Fruit fly (Drosophila melanogaster) whole organism, embryonic: ENCODE measurements around the gene Taf8.

Source experiments
- CG10366 ChIP-seq: fragments of 200-800 bp; sonication (Bioruptor generic); IDR thresholded peaks from 2 replicates; pipeline ENCODE4 v1.3.6; 2022; ENCODE audit warnings: missing biosample characterization, missing genetic modification characterization
- CG14014 ChIP-seq: fragments of 200-800 bp; sonication (Bioruptor generic); IDR thresholded peaks from 2 replicates; pipeline ENCODE4 v1.3.6; 2022; ENCODE audit warnings: missing biosample characterization, missing genetic modification characterization
- CG14667 ChIP-seq: fragments of 200-800 bp; sonication (Bioruptor generic); IDR thresholded peaks from 2 replicates; pipeline ENCODE4 v1.3.6; 2022; ENCODE audit warnings: missing biosample characterization, missing genetic modification characterization
- CG1603 ChIP-seq: fragments of 200-800 bp; sonication (Bioruptor generic); optimal IDR thresholded peaks from 2 replicates; lab custom pipeline; 2019; ENCODE audit warnings: missing biosample characterization, mild to moderate bottlenecking, missing genetic modification characterization, moderate library complexity
- CG18619 ChIP-seq: fragments of 200-800 bp; sonication (Bioruptor generic); optimal IDR thresholded peaks from 3 replicates; lab custom pipeline; 2017; ENCODE audit warnings: missing biosample characterization, mild to moderate bottlenecking, missing genetic modification characterization
- CG18764 ChIP-seq: fragments of 200-800 bp; sonication (Bioruptor generic); optimal IDR thresholded peaks from 3 replicates; lab custom pipeline; 2016; ENCODE audit warnings: missing biosample characterization, missing genetic modification characterization
- CG2116 ChIP-seq: fragments of 200-800 bp; sonication (Bioruptor generic); optimal IDR thresholded peaks from 3 replicates; lab custom pipeline; 2018; ENCODE audit warnings: missing biosample characterization, mild to moderate bottlenecking, missing genetic modification characterization
- CG2129 ChIP-seq: fragments of 200-800 bp; sonication (Bioruptor generic); IDR thresholded peaks from 2 replicates; pipeline ENCODE4 v1.3.6; 2022; ENCODE audit warnings: missing biosample characterization, missing genetic modification characterization; ENCODE audit not compliant: partially characterized antibody
- CG30020 ChIP-seq: fragments of 200-800 bp; optimal IDR thresholded peaks from 2 replicates; lab custom pipeline; 2019; ENCODE audit warnings: missing biosample characterization, mild to moderate bottlenecking, missing genetic modification characterization, moderate library complexity
- CG33557 ChIP-seq: fragments of 200-800 bp; sonication (Bioruptor generic); optimal IDR thresholded peaks from 2 replicates; lab custom pipeline; 2019; ENCODE audit warnings: missing biosample characterization, mild to moderate bottlenecking, missing genetic modification characterization, moderate library complexity
- CG34224 ChIP-seq: fragments of 200-800 bp; sonication (Bioruptor generic); IDR thresholded peaks from 3 replicates; pipeline ENCODE4 v1.3.6; 2022; ENCODE audit warnings: missing biosample characterization, missing genetic modification characterization; ENCODE audit not compliant: partially characterized antibody
- CG42726 ChIP-seq: fragments of 200-800 bp; sonication (Bioruptor generic); IDR thresholded peaks from 2 replicates; pipeline ENCODE4 v1.3.6; 2022; ENCODE audit warnings: missing biosample characterization, missing genetic modification characterization; ENCODE audit not compliant: partially characterized antibody
- CG4617 ChIP-seq: fragments of 200-800 bp; sonication (Bioruptor generic); optimal IDR thresholded peaks from 3 replicates; lab custom pipeline; 2016; ENCODE audit warnings: missing biosample characterization, missing genetic modification characterization, borderline replicate concordance
- CG6654 ChIP-seq: fragments of 200-800 bp; sonication (Bioruptor generic); optimal IDR thresholded peaks from 2 replicates; lab custom pipeline; 2017; ENCODE audit warnings: missing biosample characterization, mild to moderate bottlenecking, missing genetic modification characterization
- CG7271 ChIP-seq: fragments of 200-800 bp; sonication (Bioruptor generic); optimal IDR thresholded peaks from 2 replicates; lab custom pipeline; 2018; ENCODE audit warnings: missing biosample characterization, mild to moderate bottlenecking, missing genetic modification characterization, moderate library complexity
- CG7963 ChIP-seq: fragments of 200-800 bp; sonication (Bioruptor generic); IDR thresholded peaks from 3 replicates; pipeline ENCODE4 v1.3.6; 2022; ENCODE audit warnings: missing biosample characterization, missing genetic modification characterization; ENCODE audit not compliant: partially characterized antibody
- CG8290 ChIP-seq, 3 experiments: fragments of 200-800 bp; sonication (Bioruptor generic); optimal IDR thresholded peaks; 2 replicates each; lab custom pipeline; 2016 to 2019; ENCODE audit warnings: missing biosample characterization in 3 of 3, missing genetic modification characterization in 3 of 3, mild to moderate bottlenecking in 2 of 3, moderate library complexity in 1 of 3
- CG9609 ChIP-seq: fragments of 200-800 bp; sonication (Bioruptor generic); optimal IDR thresholded peaks from 3 replicates; lab custom pipeline; 2016; ENCODE audit warnings: missing biosample characterization, missing genetic modification characterization
- CG9817 ChIP-seq: fragments of 200-800 bp; sonication (Bioruptor generic); optimal IDR thresholded peaks from 2 replicates; lab custom pipeline; 2018; ENCODE audit warnings: missing biosample characterization, mild to moderate bottlenecking, missing genetic modification characterization, moderate library complexity
- D ChIP-seq, 2 experiments: fragments of 200-800 bp in 1 of 2; fragments of >200 bp in 1 of 2; sonication (Bioruptor generic) in 1 of 2; optimal IDR thresholded peaks; 2 replicates in 1 of 2; 3 replicates in 1 of 2; lab custom pipeline; 2017; ENCODE audit warnings: mild to moderate bottlenecking in 1 of 2, missing biosample characterization in 1 of 2, missing genetic modification characterization in 1 of 2, missing genetic modification reagents in 1 of 2
- Dbx ChIP-seq: fragments of 200-800 bp; sonication (Bioruptor generic); IDR thresholded peaks from 3 replicates; pipeline ENCODE4 v1.3.6; 2022; ENCODE audit warnings: missing biosample characterization, missing genetic modification characterization
- Dll ChIP-seq: fragments of 200-800 bp; sonication (Bioruptor generic); IDR thresholded peaks from 4 replicates; pipeline ENCODE4 v1.3.6; 2022; ENCODE audit warnings: missing biosample characterization, missing genetic modification characterization; ENCODE audit not compliant: partially characterized antibody
- Dref ChIP-seq: fragments of 200-800 bp; sonication (Bioruptor generic); IDR thresholded peaks from 2 replicates; pipeline ENCODE4 v1.3.6; 2022; ENCODE audit warnings: missing biosample characterization, missing genetic modification characterization
- Hmr ChIP-seq: fragments of 200-800 bp; sonication (Bioruptor generic); optimal IDR thresholded peaks from 3 replicates; lab custom pipeline; 2017; ENCODE audit warnings: mild to moderate bottlenecking, missing biosample characterization, missing genetic modification reagents, missing genetic modification characterization
- Hr51 ChIP-seq, 2 experiments: fragments of 200-800 bp; sonication (Bioruptor generic); optimal IDR thresholded peaks; 2 replicates in 1 of 2; 3 replicates in 1 of 2; lab custom pipeline; 2016 to 2018; ENCODE audit warnings: missing biosample characterization in 2 of 2, missing genetic modification characterization in 2 of 2, mild to moderate bottlenecking in 1 of 2, moderate library complexity in 1 of 2
- Nf-YA ChIP-seq: fragments of 200-800 bp; sonication (Bioruptor generic); IDR thresholded peaks from 2 replicates; pipeline ENCODE4 v1.3.6; 2022; ENCODE audit warnings: missing biosample characterization, missing genetic modification characterization
- bbx ChIP-seq: fragments of 200-800 bp; sonication (Bioruptor generic); IDR thresholded peaks from 2 replicates; pipeline ENCODE4 v1.3.6; 2022; ENCODE audit warnings: missing biosample characterization, missing genetic modification characterization; ENCODE audit not compliant: partially characterized antibody
- br ChIP-seq: fragments of >200 bp; optimal IDR thresholded peaks from 2 replicates; lab custom pipeline; 2017
- cato ChIP-seq: fragments of 200-800 bp; sonication (Bioruptor generic); optimal IDR thresholded peaks from 2 replicates; lab custom pipeline; 2016; ENCODE audit warnings: missing biosample characterization, missing genetic modification characterization, borderline replicate concordance
- chif ChIP-seq, 2 experiments: fragments of 200-800 bp; sonication (Bioruptor generic); optimal IDR thresholded peaks; 3 replicates each; lab custom pipeline; 2016; ENCODE audit warnings: missing biosample characterization in 2 of 2, missing genetic modification characterization in 2 of 2
- chinmo ChIP-seq: fragments of 200-800 bp; sonication (Bioruptor generic); IDR thresholded peaks from 4 replicates; pipeline ENCODE4 v1.3.6; 2022; ENCODE audit warnings: missing biosample characterization, missing genetic modification characterization; ENCODE audit not compliant: partially characterized antibody
- chn ChIP-seq: fragments of 200-800 bp; sonication (Bioruptor generic); optimal IDR thresholded peaks from 2 replicates; lab custom pipeline; 2016; ENCODE audit warnings: missing biosample characterization, missing genetic modification characterization
- ci ChIP-seq: fragments of 200-800 bp; sonication (Bioruptor generic); IDR thresholded peaks from 3 replicates; pipeline ENCODE4 v1.3.6; 2022; ENCODE audit warnings: missing biosample characterization, missing genetic modification characterization
- disco-r ChIP-seq: fragments of 200-800 bp; sonication (Bioruptor generic); optimal IDR thresholded peaks from 2 replicates; lab custom pipeline; 2016; ENCODE audit warnings: missing biosample characterization, missing genetic modification characterization
- fd3F ChIP-seq: fragments of 200-800 bp; sonication (Bioruptor generic); optimal IDR thresholded peaks from 2 replicates; lab custom pipeline; 2018; ENCODE audit warnings: missing biosample characterization, mild to moderate bottlenecking, missing genetic modification characterization, moderate library complexity
- hkb ChIP-seq, 2 experiments: fragments of 200-800 bp in 1 of 2; fragments of >200 bp in 1 of 2; sonication (Bioruptor generic) in 1 of 2; IDR thresholded peaks in 1 of 2; optimal IDR thresholded peaks in 1 of 2; 2 replicates each; pipeline versions ENCODE4 v1.3.6 to Lab custom; 2017 to 2022; ENCODE audit warnings: missing biosample characterization in 1 of 2, missing genetic modification characterization in 1 of 2
- kni ChIP-seq: fragments of 200-800 bp; sonication (Bioruptor generic); optimal IDR thresholded peaks from 3 replicates; lab custom pipeline; 2017; ENCODE audit warnings: mild to moderate bottlenecking, missing biosample characterization, missing genetic modification reagents, missing genetic modification characterization
- lbe ChIP-seq: fragments of 200-800 bp; sonication (Bioruptor generic); optimal IDR thresholded peaks from 2 replicates; lab custom pipeline; 2016; ENCODE audit warnings: missing biosample characterization, mild to moderate bottlenecking, missing genetic modification characterization
- lola ChIP-seq, 3 experiments: fragments of >200 bp in 2 of 3; fragments of 200-800 bp in 1 of 3; sonication (Bioruptor generic) in 1 of 3; optimal IDR thresholded peaks; 2 replicates each; lab custom pipeline; 2017 to 2019; ENCODE audit warnings: missing biosample characterization in 3 of 3, missing genetic modification characterization in 3 of 3, mild to moderate bottlenecking in 1 of 3, moderate library complexity in 1 of 3
- nmo ChIP-seq: fragments of 200-800 bp; sonication (Bioruptor generic); optimal IDR thresholded peaks from 2 replicates; lab custom pipeline; 2018; ENCODE audit warnings: missing biosample characterization, mild to moderate bottlenecking, missing genetic modification characterization, moderate library complexity
- org-1 ChIP-seq: fragments of 200-800 bp; sonication (Bioruptor generic); optimal IDR thresholded peaks from 2 replicates; lab custom pipeline; 2017; ENCODE audit warnings: missing biosample characterization, missing genetic modification characterization
- pzg ChIP-seq: fragments of 200-800 bp; sonication (Bioruptor generic); optimal IDR thresholded peaks from 3 replicates; lab custom pipeline; 2018; ENCODE audit warnings: missing biosample characterization, mild to moderate bottlenecking, missing genetic modification characterization, moderate library complexity
- row ChIP-seq: fragments of 200-800 bp; sonication (Bioruptor generic); IDR thresholded peaks from 3 replicates; pipeline ENCODE4 v1.3.6; 2022; ENCODE audit warnings: missing biosample characterization, missing genetic modification characterization
- slbo ChIP-seq: fragments of 200-800 bp; sonication (Bioruptor generic); IDR thresholded peaks from 2 replicates; pipeline ENCODE4 v1.3.6; 2022; ENCODE audit warnings: missing biosample characterization, missing genetic modification characterization
- stwl ChIP-seq: fragments of 200-800 bp; sonication (Bioruptor generic); optimal IDR thresholded peaks from 3 replicates; lab custom pipeline; 2018; ENCODE audit warnings: missing biosample characterization, mild to moderate bottlenecking, missing genetic modification characterization, moderate library complexity
- sug ChIP-seq: fragments of 200-800 bp; optimal IDR thresholded peaks from 2 replicates; lab custom pipeline; 2019; ENCODE audit warnings: missing biosample characterization, mild to moderate bottlenecking, missing genetic modification characterization, moderate library complexity
- tll ChIP-seq, 2 experiments: fragments of 200-800 bp in 1 of 2; fragments of >200 bp in 1 of 2; sonication (Bioruptor generic) in 1 of 2; optimal IDR thresholded peaks; 2 replicates each; lab custom pipeline; 2017 to 2019; ENCODE audit warnings: missing biosample characterization in 2 of 2, missing genetic modification characterization in 2 of 2, mild to moderate bottlenecking in 1 of 2, moderate library complexity in 1 of 2

Gene Taf8

dm6 chrX:18090333-18090732 lies 11.4 kb upstream of the Taf8 start, which contains the start of gene Swt1 (continued):
- TF ChIP-seq ci (GFP tag; lab: Robert Waterston, UW) (no peak), tll (GFP tag; optimal IDR thresholded peaks at IDR 0.05; lab: Kevin White, UChicago) (no peak), lola (GFP tag; optimal IDR thresholded peaks at IDR 0.05; lab: Kevin White, UChicago) (no peak), CG1603 (peak; percentile 44), CG9609 (GFP tag; lab: Kevin White, UChicago) (no peak), CG14014 (no peak), chinmo (GFP tag; lab: Robert Waterston, UW) (peak; percentile 28; the same call in 1 of the 4 replicates), lbe (no peak), kni (GFP tag; lab: Kevin White, UChicago) (no peak), CG34224 (GFP tag; lab: Robert Waterston, UW) (peak; percentile 94), CG18764 (GFP tag; lab: Kevin White, UChicago) (no peak), CG18619 (GFP tag; lab: Kevin White, UChicago) (no peak), hkb (optimal IDR thresholded peaks at IDR 0.05; lab: Kevin White, UChicago) (no peak), hkb (GFP tag; IDR thresholded peaks at IDR 0.05; lab: Robert Waterston, UW) (peak; percentile 7; the same call in 1 of the 2 replicates), disco-r (GFP tag; lab: Kevin White, UChicago) (no peak), chn (GFP tag; lab: Kevin White, UChicago) (no peak), CG7963 (GFP tag; lab: Robert Waterston, UW) (peak; percentile 86), pzg (GFP tag; lab: Kevin White, UChicago) (peak; percentile 53), CG8290 (GFP tag; optimal IDR thresholded peaks at IDR 0.05; lab: Kevin White, UChicago) (peak; percentile 72), CG8290 (tag; optimal IDR thresholded peaks at IDR 0.05; lab: Kevin White, UChicago) (peak; percentile 91 to 93), sug (tag; lab: Kevin White, UChicago) (no peak), chif (GFP tag; optimal IDR thresholded peaks at IDR 0.05; lab: Kevin White, UChicago) (no peak), CG9817 (tag; lab: Kevin White, UChicago) (no peak), Nf-YA (no peak), CG33557 (GFP tag; lab: Kevin White, UChicago) (no peak), row (GFP tag; lab: Robert Waterston, UW) (peak; percentile 72), CG10366 (no peak), CG4617 (GFP tag; lab: Kevin White, UChicago) (peak; percentile 43), CG2116 (GFP tag; lab: Kevin White, UChicago) (peak; percentile 39), stwl (tag; lab: Kevin White, UChicago) (peak; percentile 32), slbo (GFP tag; lab: Robert Waterston, UW) (peak; percentile 10; the same call in 1 of the 2 replicates), CG42726 (GFP tag; lab: Robert Waterston, UW) (peak; percentile 85; the same call in 1 of the 2 replicates), CG6654 (GFP tag; lab: Kevin White, UChicago) (no peak), nmo (peak; percentile 18), CG2129 (GFP tag; lab: Robert Waterston, UW) (peak; percentile 63), Dll (GFP tag; lab: Robert Waterston, UW) (peak; percentile 93), D (optimal IDR thresholded peaks at IDR 0.05; lab: Kevin White, UChicago) (no peak), D (GFP tag; optimal IDR thresholded peaks at IDR 0.05; lab: Kevin White, UChicago) (no peak), Dref (GFP tag; lab: Robert Waterston, UW) (peak; percentile 95), CG30020 (tag; lab: Kevin White, UChicago) (peak; percentile 6), bbx (peak; percentile 92), CG14667 (no peak), Dbx (peak; percentile 36; the same call in 1 of the 3 replicates), org-1 (GFP tag; lab: Kevin White, UChicago) (no peak), fd3F (GFP tag; lab: Kevin White, UChicago) (no peak), Hmr (GFP tag; lab: Kevin White, UChicago) (peak; percentile 13), cato (GFP tag; lab: Kevin White, UChicago) (no peak), CG7271 (tag; lab: Kevin White, UChicago) (no peak), br (lab: Kevin White, UChicago) (no peak), Hr51 (GFP tag; optimal IDR thresholded peaks at IDR 0.05; lab: Kevin White, UChicago) (no peak)
